Fruit fly (Drosophila melanogaster): ENCODE data around the gene CG11983.
A peak's percentile ranks its signal among the peaks of the same experiment; 100 is the strongest.

The CG11983 gene

DNA sequence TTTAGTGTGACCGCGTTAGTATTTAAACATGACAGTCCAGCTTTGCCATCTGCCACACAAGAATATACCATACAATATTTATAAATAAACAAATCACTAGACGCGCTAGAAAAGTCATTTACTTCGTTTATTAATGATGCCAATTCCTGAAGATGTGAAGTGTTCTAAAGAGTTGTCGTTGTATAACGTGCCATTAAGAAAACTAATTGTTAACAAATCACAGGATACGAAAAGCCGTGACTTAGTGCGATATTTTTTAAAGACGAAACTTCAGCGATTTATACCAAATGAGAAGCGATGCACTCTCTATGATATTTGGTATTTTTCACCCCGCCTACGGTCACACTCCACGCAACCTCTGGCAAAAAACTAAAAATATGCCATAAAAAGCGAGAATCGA lies 31.3 kb downstream of the CG11983 start, which contains the start of gene neur (continued):
- TF ChIP-seq CG5953 (GFP tag; IDR thresholded peaks at IDR 0.05) (no peak), Adf1 (GFP tag; IDR thresholded peaks at IDR 0.05) (no peak), CG1602 (GFP tag; optimal IDR thresholded peaks at IDR 0.05) (peak; percentile 2), CG3726 (GFP tag; IDR thresholded peaks at IDR 0.05) (no peak), CG16815 (GFP tag; optimal IDR thresholded peaks at IDR 0.05) (no peak), insv (GFP tag; optimal IDR thresholded peaks at IDR 0.05) (peak in 1 of 2 experiments; percentile 22), row (GFP tag; IDR thresholded peaks at IDR 0.05) (peak; percentile 77), CG8281 (tag; optimal IDR thresholded peaks at IDR 0.05) (no peak), CG31388 (GFP tag; optimal IDR thresholded peaks at IDR 0.05) (no peak), fd102C (GFP tag; optimal IDR thresholded peaks at IDR 0.05) (no peak), CG8290 (GFP tag; optimal IDR thresholded peaks at IDR 0.05) (peak; percentile 24), CG8290 (tag; optimal IDR thresholded peaks at IDR 0.05) (peak in 1 of 2 experiments; percentile 1), CG7963 (GFP tag; IDR thresholded peaks at IDR 0.05; ENCODE audit: partially characterized antibody) (peak; percentile 40; the same call in 1 of the 3 replicates), CG11695 (GFP tag; IDR thresholded peaks at IDR 0.05) (no peak), vnd (GFP tag; IDR thresholded peaks at IDR 0.05; ENCODE audit: partially characterized antibody) (peak; percentile 53; the same call in 1 of the 3 replicates), Optix (GFP tag; IDR thresholded peaks at IDR 0.05) (no peak), CG9727 (GFP tag; optimal IDR thresholded peaks at IDR 0.05) (peak; percentile 69), bsh (GFP tag; optimal IDR thresholded peaks at IDR 0.05) (no peak), CG11247 (GFP tag; IDR thresholded peaks at IDR 0.05) (no peak), CG18764 (GFP tag; optimal IDR thresholded peaks at IDR 0.05) (no peak), HLH4C (GFP tag; IDR thresholded peaks at IDR 0.05; ENCODE audit: partially characterized antibody) (peak; percentile 65; the same call in 2 of the 3 replicates), CG9437 (GFP tag; optimal IDR thresholded peaks at IDR 0.05) (no peak), CG14441 (GFP tag; IDR thresholded peaks at IDR 0.05) (no peak), Pdp1 (GFP tag; optimal IDR thresholded peaks at IDR 0.05) (peak in 1 of 2 experiments; percentile 47), HmgD (GFP tag; optimal IDR thresholded peaks at IDR 0.05) (peak; percentile 19), pita (GFP tag; optimal IDR thresholded peaks at IDR 0.05) (no peak), CG9609 (GFP tag; optimal IDR thresholded peaks at IDR 0.05) (no peak), z (GFP tag; IDR thresholded peaks at IDR 0.05) (no peak), CG10654 (GFP tag; optimal IDR thresholded peaks at IDR 0.05) (no peak), CG6272 (GFP tag; IDR thresholded peaks at IDR 0.05) (no peak), CG18262 (tag; optimal IDR thresholded peaks at IDR 0.05) (peak; percentile 30), gsb-n (tag; optimal IDR thresholded peaks at IDR 0.05) (peak; percentile 31), ash1 (GFP tag; optimal IDR thresholded peaks at IDR 0.05) (no peak), sug (tag; optimal IDR thresholded peaks at IDR 0.05) (peak; percentile 59), pros (GFP tag; optimal IDR thresholded peaks at IDR 0.05) (no peak), corto (GFP tag; optimal IDR thresholded peaks at IDR 0.05) (no peak), lola (GFP tag; optimal IDR thresholded peaks at IDR 0.05) (peak in 1 of 3 experiments; percentile 23), sim (GFP tag; IDR thresholded peaks at IDR 0.05) (no peak), jigr1 (GFP tag; IDR thresholded peaks at IDR 0.05) (no peak), CG6654 (GFP tag; optimal IDR thresholded peaks at IDR 0.05) (no peak), sd (tag; optimal IDR thresholded peaks at IDR 0.05) (no peak), Dref (GFP tag; IDR thresholded peaks at IDR 0.05) (no peak), CG2120 (GFP tag; optimal IDR thresholded peaks at IDR 0.05) (peak; percentile 19), cato (GFP tag; optimal IDR thresholded peaks at IDR 0.05; ENCODE audit: borderline replicate concordance) (no peak), sima (GFP tag; optimal IDR thresholded peaks at IDR 0.05) (no peak), tgo (GFP tag; IDR thresholded peaks at IDR 0.05) (peak; percentile 29; the same call in 2 of the 3 replicates), ham (GFP tag; IDR thresholded peaks at IDR 0.05) (no peak), psq (GFP tag; optimal IDR thresholded peaks at IDR 0.05) (no peak), Opbp (GFP tag; IDR thresholded peaks at IDR 0.05; ENCODE audit: partially characterized antibody) (peak; percentile 78), hb (GFP tag; IDR thresholded peaks at IDR 0.05; ENCODE audit: partially characterized antibody) (peak; percentile 60; the same call in 1 of the 3 replicates), grau (tag; optimal IDR thresholded peaks at IDR 0.05) (peak; percentile 34)

Data from whole organism, embryonic.